Worm (Caenorhabditis elegans) whole organism, L4 larva: ENCODE measurements around the gene sec-16A.2.

Experiments used
- daf-19 ChIP-seq: fragments of 200-800 bp; sonication (Bioruptor generic); conservative IDR thresholded peaks from 2 replicates; pipeline ENCODE4 v1.3.6; 2022; ENCODE audit warnings: missing genetic modification characterization, missing compliant biosample characterization
- hlh-11 ChIP-seq: fragments of 200-800 bp; sonication (Bioruptor generic); optimal IDR thresholded peaks from 2 replicates; lab custom pipeline; 2018; ENCODE audit warnings: mild to moderate bottlenecking, missing genetic modification characterization, missing compliant biosample characterization

DNA sequence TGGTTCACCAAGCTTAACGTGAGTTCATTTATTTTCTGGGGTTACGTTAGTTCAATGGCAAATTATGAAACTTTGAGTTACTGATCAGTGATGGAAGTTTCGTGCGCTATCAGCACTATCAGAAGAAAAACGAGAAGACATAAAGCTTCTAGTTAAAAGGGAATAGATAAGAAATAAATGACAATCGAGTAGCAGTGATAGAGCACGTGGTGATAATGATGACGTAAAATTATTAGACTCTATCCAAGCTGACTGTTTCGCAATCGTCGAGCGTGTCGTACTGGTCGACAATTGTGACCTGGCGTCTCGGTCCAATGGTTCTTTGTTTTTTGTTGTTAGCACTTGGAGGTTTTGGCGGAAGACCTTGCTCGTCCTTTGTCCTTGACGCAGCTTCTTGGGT is 43.9 kb upstream of the sec-16A.2 start:
- TF ChIP-seq hlh-11 (peak; percentile 75), daf-19 (no peak)
